Worm (Caenorhabditis elegans): ENCODE measurements around the gene pho-13.

ce11 chrII:8811825-8812224, 5.0 kb upstream of the pho-13 start:
- TF ChIP-seq ama-1 (optimal IDR thresholded peaks at IDR 0.05) (peak; percentile 91), hmg-11 (tag; optimal IDR thresholded peaks at IDR 0.05) (no peak), nhr-25 (tag; optimal IDR thresholded peaks at IDR 0.05) (peak; percentile 3), ceh-82 (tag; optimal IDR thresholded peaks at IDR 0.05) (no peak)
